Worm (Caenorhabditis elegans) whole organism, L3 larva: ENCODE data around the gene lec-3.

Experiments used
- daf-12 ChIP-seq: fragments of 150-350 bp; optimal IDR thresholded peaks from 2 replicates; lab custom pipeline; 2014; ENCODE audit warnings: missing biosample characterization, missing genetic modification reagents, missing genetic modification characterization
- elt-2 ChIP-seq: sonication (generic microtip); optimal IDR thresholded peaks from 2 replicates; lab custom pipeline; 2016; ENCODE audit warnings: missing genetic modification reagents, mild to moderate bottlenecking, missing genetic modification characterization, missing compliant biosample characterization
- fkh-10 ChIP-seq: sonication (generic microtip); optimal IDR thresholded peaks from 2 replicates; lab custom pipeline; 2017; ENCODE audit warnings: missing biosample characterization, missing genetic modification reagents, missing genetic modification characterization
- nhr-23 ChIP-seq: fragments of 150-350 bp; optimal IDR thresholded peaks from 2 replicates; lab custom pipeline; 2014; ENCODE audit warnings: missing biosample characterization, missing genetic modification reagents, missing genetic modification characterization
- nhr-25 ChIP-seq: sonication (generic microtip); optimal IDR thresholded peaks from 2 replicates; lab custom pipeline; 2017; ENCODE audit warnings: missing biosample characterization, missing genetic modification characterization
- nhr-76 ChIP-seq: fragments of 150-350 bp; sonication (generic microtip); optimal IDR thresholded peaks from 5 replicates; lab custom pipeline; 2014; ENCODE audit warnings: missing biosample characterization, missing genetic modification characterization
- pha-4 ChIP-seq: fragments of 150-350 bp; optimal IDR thresholded peaks from 2 replicates; lab custom pipeline; 2014; ENCODE audit warnings: missing biosample characterization, missing genetic modification reagents, missing genetic modification characterization
- pqm-1 ChIP-seq: fragments of 150-350 bp; optimal IDR thresholded peaks from 2 replicates; lab custom pipeline; 2017; ENCODE audit warnings: missing biosample characterization, missing genetic modification characterization, inconsistent platforms
- unc-62 ChIP-seq: fragments of 150-350 bp; sonication (generic microtip); optimal IDR thresholded peaks from 4 replicates; lab custom pipeline; 2014; ENCODE audit warnings: missing biosample characterization, missing genetic modification reagents, missing genetic modification characterization
- zag-1 ChIP-seq: fragments of 150-350 bp; optimal IDR thresholded peaks from 2 replicates; lab custom pipeline; 2014; ENCODE audit warnings: missing biosample characterization, missing genetic modification characterization

DNA sequence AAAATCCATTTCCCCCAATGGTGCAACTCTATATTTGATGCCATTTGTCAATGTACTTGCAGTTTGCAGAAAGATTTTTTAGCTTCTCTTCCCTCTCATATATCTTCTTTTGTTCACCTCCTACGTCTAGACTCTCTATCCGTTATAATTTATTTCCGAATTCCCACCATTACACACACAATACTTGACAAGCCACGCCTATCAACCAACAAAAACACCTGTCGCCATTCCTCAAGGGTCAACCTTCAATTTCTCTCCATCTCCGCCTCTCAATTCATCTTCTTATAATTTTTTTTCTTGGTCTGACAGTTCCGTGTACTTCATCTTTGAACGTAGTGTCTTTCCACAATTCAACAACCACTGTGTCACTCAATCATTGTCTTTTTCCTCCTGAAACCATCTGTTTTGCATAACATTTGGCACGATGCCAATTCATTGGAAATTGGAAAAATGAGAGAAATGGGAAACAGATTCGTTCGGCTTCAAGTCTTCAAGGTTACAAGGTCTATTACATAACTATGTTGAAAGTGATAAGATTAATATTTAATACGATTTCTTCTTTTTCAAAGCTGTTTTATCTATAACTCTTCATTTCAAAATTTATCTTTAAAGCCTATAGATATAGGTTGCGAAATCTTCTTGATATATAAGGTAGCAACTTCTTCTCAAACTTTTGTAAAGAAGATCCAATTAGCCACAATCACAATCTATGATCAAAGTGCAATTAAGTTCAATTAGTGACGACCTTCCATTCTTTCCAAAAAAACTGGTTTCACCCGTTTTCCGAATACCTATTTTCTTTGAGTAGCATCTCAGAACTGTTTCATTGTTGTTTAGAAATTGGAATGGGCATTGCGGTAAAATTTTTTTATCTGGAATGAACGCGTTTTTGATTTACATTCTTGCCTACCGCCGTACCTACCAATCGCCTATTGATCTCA is 4.0 kb upstream of the lec-3 start:
- TF ChIP-seq pha-4, result no peak
- no peak for TF ChIP-seq nhr-23
- TF ChIP-seq nhr-76, result no peak
- no peak for TF ChIP-seq daf-12
- TF ChIP-seq nhr-25 (tag; lab: Kevin White, UChicago), result peak; percentile 8
- TF ChIP-seq zag-1, result no peak
- TF ChIP-seq fkh-10 (GFP tag; lab: Kevin White, UChicago), result no peak
- TF ChIP-seq pqm-1, result no peak
- no peak for TF ChIP-seq unc-62
- TF ChIP-seq elt-2 (tag; lab: Kevin White, UChicago), result no peak
